Fruit fly (Drosophila melanogaster): ENCODE results near the gene thoc6.

thoc6 gene

DNA sequence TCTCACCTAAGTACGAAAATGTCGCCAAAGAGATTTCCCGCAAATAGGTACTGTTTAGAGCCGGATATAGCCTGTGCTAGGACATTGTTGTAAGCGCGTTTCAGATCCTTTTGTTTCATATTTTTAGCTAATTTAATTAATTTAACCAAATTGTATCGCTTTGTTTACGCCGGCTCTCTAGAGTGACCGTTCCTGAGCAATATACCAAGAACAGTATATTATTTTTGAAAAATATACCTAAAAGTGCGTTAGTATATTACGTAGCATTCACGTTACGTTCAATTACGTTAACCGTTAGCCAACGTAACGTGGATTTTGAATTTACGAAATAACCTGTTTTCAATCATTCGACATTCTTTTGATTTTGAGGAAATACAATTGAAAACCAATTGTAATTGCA lies at the start of gene thoc6:
thoc6 (minus strand) TSS at position 204 of the 400 bp plus-strand sequence.
- TF ChIP-seq psq (optimal IDR thresholded peaks at IDR 0.05), result no peak
- no peak for TF ChIP-seq ttk (optimal IDR thresholded peaks at IDR 0.05)
- no peak for TF ChIP-seq h (optimal IDR thresholded peaks at IDR 0.05)
- TF ChIP-seq Sin3A (optimal IDR thresholded peaks at IDR 0.05), result no peak
- TF ChIP-seq insv (optimal IDR thresholded peaks at IDR 0.05), result no peak
- no peak for TF ChIP-seq Myc (optimal IDR thresholded peaks at IDR 0.05)

DNA sequence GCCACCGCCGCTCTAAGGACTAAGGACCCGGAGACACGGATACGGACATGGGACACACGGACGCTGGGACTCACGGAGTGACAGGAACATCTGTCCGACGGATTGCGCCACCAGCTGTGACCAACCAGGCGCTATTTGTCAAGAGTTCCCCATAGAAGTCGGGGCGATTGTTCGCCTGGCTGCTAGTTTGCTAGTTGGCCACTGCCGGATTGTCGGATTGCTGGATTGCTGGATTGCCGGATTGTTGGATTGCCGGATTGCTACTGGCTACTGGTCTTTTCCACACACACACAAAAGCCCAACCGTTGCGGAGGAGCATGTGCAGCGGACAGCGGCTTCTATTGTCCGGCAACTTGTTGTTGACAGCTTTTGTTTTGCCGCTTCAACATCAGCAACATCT lies 33.7 kb upstream of the thoc6 start:
- TF ChIP-seq ttk (optimal IDR thresholded peaks at IDR 0.05), result no peak
- no peak for TF ChIP-seq insv (optimal IDR thresholded peaks at IDR 0.05)
- TF ChIP-seq psq (optimal IDR thresholded peaks at IDR 0.05), result no peak
- TF ChIP-seq h (optimal IDR thresholded peaks at IDR 0.05), result no peak
- TF ChIP-seq Myc (optimal IDR thresholded peaks at IDR 0.05), result no peak
- TF ChIP-seq Sin3A (optimal IDR thresholded peaks at IDR 0.05), result no peak

DNA sequence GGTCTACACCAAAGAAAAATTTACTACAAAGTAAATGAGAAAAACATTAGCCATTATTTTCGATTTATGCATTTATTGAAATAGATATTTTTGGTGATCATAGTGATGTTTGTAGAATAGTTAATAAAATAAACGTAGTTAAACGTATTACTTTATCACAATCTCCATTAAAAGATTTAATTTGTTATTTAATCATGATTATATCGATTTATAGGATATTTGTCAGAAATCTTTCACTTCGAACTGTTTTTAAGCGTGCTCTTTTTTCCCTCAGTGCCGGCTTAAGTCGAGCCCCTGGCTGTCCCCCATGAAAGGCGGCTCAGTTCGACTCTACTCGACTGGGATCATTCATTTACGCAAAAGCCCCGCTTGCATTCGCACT lies 30.1 kb upstream of the thoc6 start:
- no peak for TF ChIP-seq h (optimal IDR thresholded peaks at IDR 0.05)
- TF ChIP-seq psq (optimal IDR thresholded peaks at IDR 0.05), result no peak
- TF ChIP-seq Myc (optimal IDR thresholded peaks at IDR 0.05), result no peak
- TF ChIP-seq insv (optimal IDR thresholded peaks at IDR 0.05), result no peak
- TF ChIP-seq ttk (optimal IDR thresholded peaks at IDR 0.05), result no peak
- TF ChIP-seq Sin3A (optimal IDR thresholded peaks at IDR 0.05), result no peak

DNA sequence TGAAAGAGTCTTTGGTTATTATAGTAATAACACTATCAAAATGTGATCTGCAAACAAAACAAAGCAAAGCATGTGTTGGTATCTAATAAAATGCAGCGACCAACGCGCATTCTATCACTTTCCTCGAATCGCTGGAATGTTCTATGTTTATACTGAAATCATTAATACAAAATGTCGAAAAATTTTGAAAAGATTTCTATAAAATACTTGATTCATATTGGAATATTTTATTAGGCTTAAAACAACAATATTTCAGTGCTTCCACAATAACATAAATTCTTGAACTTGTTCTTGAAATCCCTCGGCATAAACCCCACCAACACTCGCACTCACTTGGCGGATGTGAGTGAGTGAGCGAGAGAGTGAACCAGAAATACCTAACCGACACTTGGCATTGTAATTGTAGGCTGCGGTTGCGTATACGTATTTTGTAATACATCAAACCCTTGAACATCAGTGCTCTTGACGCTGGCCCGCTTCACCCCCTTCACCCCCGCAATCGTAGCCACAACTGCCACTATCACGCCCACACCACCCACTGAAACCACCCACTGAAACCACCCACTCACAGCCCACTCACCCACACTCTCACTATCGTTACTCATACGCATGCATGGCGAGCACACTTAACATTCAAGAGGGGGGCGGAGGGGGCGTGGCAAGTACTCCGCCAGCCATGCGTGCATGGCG lies 29.6 kb upstream of the thoc6 start:
- TF ChIP-seq Sin3A (optimal IDR thresholded peaks at IDR 0.05) (no peak), Myc (optimal IDR thresholded peaks at IDR 0.05) (no peak), insv (optimal IDR thresholded peaks at IDR 0.05) (no peak), psq (optimal IDR thresholded peaks at IDR 0.05) (no peak), h (optimal IDR thresholded peaks at IDR 0.05) (no peak), ttk (optimal IDR thresholded peaks at IDR 0.05) (no peak)

DNA sequence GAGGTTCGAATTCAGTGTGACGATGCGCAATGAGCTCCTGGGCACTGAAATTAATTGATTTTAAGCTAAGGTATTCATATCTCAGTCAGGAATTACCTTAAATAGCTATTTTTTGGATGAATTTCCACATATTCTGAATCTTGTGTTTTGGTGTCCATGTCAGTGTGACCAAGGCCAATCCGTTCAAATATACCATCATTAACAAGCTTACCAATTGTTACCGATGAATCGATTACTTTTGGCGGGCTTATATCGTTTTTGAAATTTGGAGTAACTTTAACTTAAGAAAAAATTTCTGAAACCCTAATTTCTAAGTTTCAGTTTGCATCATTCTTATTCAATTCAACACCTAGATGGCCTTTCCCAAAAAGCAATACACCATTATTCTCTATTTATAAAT lies 12.4 kb upstream of the thoc6 start, which contains the start of gene Tsen54:
Tsen54 (minus strand) TSS at position 175 of the 400 bp plus-strand sequence.
- TF ChIP-seq Sin3A (optimal IDR thresholded peaks at IDR 0.05), result no peak
- no peak for TF ChIP-seq psq (optimal IDR thresholded peaks at IDR 0.05)
- TF ChIP-seq ttk (optimal IDR thresholded peaks at IDR 0.05), result no peak
- no peak for TF ChIP-seq h (optimal IDR thresholded peaks at IDR 0.05)
- no peak for TF ChIP-seq Myc (optimal IDR thresholded peaks at IDR 0.05)
- TF ChIP-seq insv (optimal IDR thresholded peaks at IDR 0.05), result no peak

DNA sequence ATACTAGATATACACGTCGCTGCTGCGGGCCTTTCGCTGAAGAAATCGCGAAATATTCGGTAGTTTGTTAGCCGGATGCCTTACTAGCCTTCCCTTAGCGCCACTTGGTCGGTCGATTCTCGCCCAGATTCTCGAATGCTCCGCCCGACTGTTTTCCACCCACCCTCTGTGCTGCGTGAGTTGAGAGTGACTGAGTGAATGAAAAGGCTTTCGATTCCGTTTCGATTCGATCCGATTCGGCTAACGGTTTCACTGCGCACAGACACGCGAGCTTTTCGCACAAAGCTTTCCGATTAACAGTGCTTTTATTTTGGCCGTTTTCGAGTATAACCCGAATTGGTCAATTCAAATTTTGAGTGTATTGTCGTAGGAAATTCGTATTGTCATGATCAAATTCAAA lies 10.2 kb upstream of the thoc6 start, which contains the start of gene Ak1:
Ak1 (minus strand) TSS at position 347 of the 400 bp plus-strand sequence.
- TF ChIP-seq Myc (optimal IDR thresholded peaks at IDR 0.05) (no peak), ttk (optimal IDR thresholded peaks at IDR 0.05) (no peak), Sin3A (optimal IDR thresholded peaks at IDR 0.05) (no peak), insv (optimal IDR thresholded peaks at IDR 0.05) (no peak), h (optimal IDR thresholded peaks at IDR 0.05) (no peak), psq (optimal IDR thresholded peaks at IDR 0.05) (no peak)

DNA sequence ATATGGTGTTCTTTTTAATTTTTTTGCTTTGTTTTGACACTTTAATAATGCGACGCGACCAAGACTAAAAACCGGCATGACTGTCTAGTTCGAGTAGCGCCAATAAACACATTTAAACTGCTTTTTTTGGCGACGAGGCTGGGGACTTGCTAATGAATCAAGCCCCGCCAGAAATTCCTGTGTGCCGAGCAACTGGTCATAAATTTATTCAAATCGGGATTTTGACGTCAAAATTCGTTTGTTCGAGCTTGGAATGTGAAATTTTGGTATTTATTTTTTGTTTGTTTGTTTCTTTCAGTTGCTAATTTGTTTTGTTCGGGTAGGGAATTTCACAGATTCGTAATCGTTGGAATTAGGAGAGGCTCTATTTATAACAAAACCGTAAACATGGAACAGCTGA lies 9.5 kb upstream of the thoc6 start:
- no peak for TF ChIP-seq ttk (optimal IDR thresholded peaks at IDR 0.05)
- no peak for TF ChIP-seq Myc (optimal IDR thresholded peaks at IDR 0.05)
- TF ChIP-seq insv (optimal IDR thresholded peaks at IDR 0.05), result no peak

DNA sequence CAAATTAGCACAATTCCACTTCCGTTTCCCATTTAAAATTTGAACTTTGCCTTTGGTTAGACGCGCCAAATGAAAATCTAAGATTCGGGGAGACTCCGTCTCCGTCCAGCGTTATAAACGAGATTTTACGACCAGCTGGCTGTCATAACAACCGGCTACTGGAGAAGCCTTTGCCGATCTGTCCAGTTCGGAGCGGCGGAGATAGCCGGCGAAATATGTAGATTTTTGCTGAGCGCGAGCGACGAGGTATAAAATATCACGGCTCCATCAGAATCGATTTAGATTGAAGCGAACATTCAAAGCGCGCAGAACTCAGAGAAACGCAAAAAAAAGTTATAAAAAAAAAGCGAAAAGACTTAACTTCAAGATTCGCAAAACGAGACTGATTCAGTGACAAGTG lies 4.0 kb upstream of the thoc6 start, which contains the start of gene CG11529:
CG11529 (plus strand) TSS at position 301 of the 400 bp plus-strand sequence.
- TF ChIP-seq insv (optimal IDR thresholded peaks at IDR 0.05), result no peak
- TF ChIP-seq Myc (optimal IDR thresholded peaks at IDR 0.05), result no peak
- no peak for TF ChIP-seq ttk (optimal IDR thresholded peaks at IDR 0.05)
- no peak for TF ChIP-seq h (optimal IDR thresholded peaks at IDR 0.05)
- TF ChIP-seq Sin3A (optimal IDR thresholded peaks at IDR 0.05), result no peak

DNA sequence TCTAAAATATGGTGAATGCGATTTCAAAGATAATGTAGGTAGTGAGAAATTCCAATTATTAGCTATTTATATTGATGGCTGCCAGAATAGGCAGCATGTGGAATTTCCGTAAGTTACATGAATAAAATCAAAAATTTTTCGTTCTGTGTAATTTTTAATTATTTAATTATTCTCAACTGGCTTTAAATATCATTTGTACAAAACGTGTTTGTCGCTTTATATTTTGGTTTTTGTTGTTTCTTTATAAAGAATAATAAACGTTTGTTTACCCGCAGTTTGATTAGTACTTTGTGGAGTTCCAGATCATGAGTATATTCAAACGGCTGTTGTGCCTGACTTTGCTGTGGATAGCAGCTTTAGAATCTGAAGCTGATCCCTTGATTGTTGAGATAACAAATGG lies 3.1 kb downstream of the thoc6 start, which contains the start of gene Est-P:
Est-P (plus strand) TSS at position 301 of the 400 bp plus-strand sequence.
- no peak for TF ChIP-seq ttk (optimal IDR thresholded peaks at IDR 0.05)
- TF ChIP-seq insv (optimal IDR thresholded peaks at IDR 0.05), result no peak
- TF ChIP-seq Myc (optimal IDR thresholded peaks at IDR 0.05), result no peak
- no peak for TF ChIP-seq Sin3A (optimal IDR thresholded peaks at IDR 0.05)
- no peak for TF ChIP-seq h (optimal IDR thresholded peaks at IDR 0.05)
- no peak for TF ChIP-seq psq (optimal IDR thresholded peaks at IDR 0.05)

DNA sequence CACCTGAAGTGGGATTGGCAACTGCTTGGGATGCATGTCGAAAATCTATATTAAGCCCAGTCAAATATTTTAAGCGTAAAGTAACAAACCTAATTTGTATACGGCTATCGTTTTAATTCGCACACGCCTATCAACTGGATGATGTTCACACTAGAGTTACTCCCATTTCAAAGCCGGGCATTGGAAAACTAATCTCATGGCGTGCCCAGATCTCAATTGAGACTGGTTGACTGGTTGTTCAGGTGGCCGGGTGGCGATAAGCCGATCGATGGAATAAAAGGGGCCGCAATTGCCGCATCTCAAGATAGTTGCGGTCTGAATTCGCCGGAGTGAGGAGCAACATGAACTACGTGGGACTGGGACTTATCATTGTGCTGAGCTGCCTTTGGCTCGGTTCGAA lies 5.0 kb downstream of the thoc6 start, which contains the start of gene Est-6:
Est-6 (plus strand) TSS at position 301 of the 400 bp plus-strand sequence.
- no peak for TF ChIP-seq ttk (optimal IDR thresholded peaks at IDR 0.05)
- no peak for TF ChIP-seq insv (optimal IDR thresholded peaks at IDR 0.05)

DNA sequence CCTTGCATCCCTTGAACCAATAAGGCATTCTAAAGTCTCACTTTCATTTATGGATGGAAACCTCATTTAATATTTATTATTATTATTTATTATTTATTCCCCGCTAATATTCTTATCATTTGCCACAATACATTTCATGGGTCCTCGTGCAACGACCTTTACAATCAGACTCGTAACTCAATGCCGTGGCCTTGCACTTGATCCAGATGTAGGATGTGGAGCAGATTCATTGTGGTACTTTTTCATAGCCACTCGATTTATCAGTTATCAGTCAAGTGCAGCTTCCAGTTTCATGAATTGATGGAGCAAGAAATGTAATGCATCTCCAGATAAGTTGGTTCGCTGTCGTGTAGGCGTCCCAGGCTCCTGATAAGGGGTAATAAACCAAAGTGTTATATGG lies 8.2 kb downstream of the thoc6 start:
- no peak for TF ChIP-seq h (optimal IDR thresholded peaks at IDR 0.05)
- no peak for TF ChIP-seq ttk (optimal IDR thresholded peaks at IDR 0.05)
- no peak for TF ChIP-seq Myc (optimal IDR thresholded peaks at IDR 0.05)
- TF ChIP-seq insv (optimal IDR thresholded peaks at IDR 0.05), result no peak
- no peak for TF ChIP-seq Sin3A (optimal IDR thresholded peaks at IDR 0.05)
- TF ChIP-seq psq (optimal IDR thresholded peaks at IDR 0.05), result no peak

DNA sequence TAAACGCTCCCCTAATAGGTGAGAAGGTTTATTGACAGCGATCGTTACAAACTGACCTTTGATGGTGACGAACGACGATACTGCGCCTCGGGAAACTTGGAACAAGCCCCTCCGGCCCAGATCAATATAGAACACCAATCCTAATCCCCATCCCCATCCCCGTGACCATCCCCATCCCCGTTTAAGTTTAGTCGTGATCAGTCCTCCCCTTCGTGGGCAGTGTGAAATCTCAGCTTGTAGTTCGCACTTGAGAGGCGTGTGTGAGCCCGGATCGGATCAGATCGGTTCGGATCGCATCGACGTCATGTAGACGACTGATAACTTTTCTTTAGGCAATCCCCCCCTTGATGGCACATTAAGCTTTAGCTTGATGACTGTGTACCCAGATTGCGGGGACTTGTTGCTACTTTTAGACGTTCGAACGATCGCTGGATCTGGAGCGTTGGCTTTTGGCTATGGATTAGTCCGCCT lies 8.9 kb downstream of the thoc6 start, which contains the start of gene Miox:
Miox (plus strand) TSS at position 421 of the 471 bp plus-strand sequence.
- TF ChIP-seq psq (optimal IDR thresholded peaks at IDR 0.05), result no peak
- no peak for TF ChIP-seq Myc (optimal IDR thresholded peaks at IDR 0.05)
- no peak for TF ChIP-seq ttk (optimal IDR thresholded peaks at IDR 0.05)
- no peak for TF ChIP-seq Sin3A (optimal IDR thresholded peaks at IDR 0.05)
- TF ChIP-seq h (optimal IDR thresholded peaks at IDR 0.05), result no peak
- no peak for TF ChIP-seq insv (optimal IDR thresholded peaks at IDR 0.05)

DNA sequence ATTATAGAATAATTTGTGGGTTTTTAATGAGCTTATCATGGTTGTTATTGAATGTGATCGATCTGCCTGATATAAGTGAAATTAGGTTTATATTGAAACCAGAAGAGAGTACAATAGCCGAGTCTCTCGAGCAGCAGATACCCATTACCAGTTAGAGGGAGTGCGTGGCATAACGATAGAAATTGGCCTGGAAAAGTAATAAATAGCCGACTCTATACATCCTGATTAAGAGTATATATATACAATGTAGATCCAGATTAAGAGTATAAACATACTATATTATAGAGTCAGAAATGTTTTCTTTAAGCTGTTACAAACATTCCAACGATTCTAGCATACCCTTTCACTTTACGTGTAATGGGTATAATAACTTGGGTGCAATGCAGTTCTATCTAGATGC lies 9.5 kb downstream of the thoc6 start:
- TF ChIP-seq h (optimal IDR thresholded peaks at IDR 0.05), result no peak
- no peak for TF ChIP-seq Sin3A (optimal IDR thresholded peaks at IDR 0.05)
- TF ChIP-seq ttk (optimal IDR thresholded peaks at IDR 0.05), result no peak

Measured in Kc167 (cell line).